Worm (Caenorhabditis elegans) whole organism, late embryonic: ENCODE data around the gene C53A5.16.

Experiments
- K09A11.1 ChIP-seq: sonication (generic microtip); optimal IDR thresholded peaks from 2 replicates; lab custom pipeline; 2017; ENCODE audit warnings: antibody characterized with exemption, mild to moderate bottlenecking, missing genetic modification characterization, missing compliant biosample characterization; ENCODE audit not compliant: insufficient read depth
- ceh-19 ChIP-seq: fragments of 200-800 bp; sonication (Bioruptor generic); optimal IDR thresholded peaks from 2 replicates; lab custom pipeline; 2018; ENCODE audit warnings: mild to moderate bottlenecking, missing genetic modification characterization, missing compliant biosample characterization
- ceh-9 ChIP-seq: sonication (generic microtip); optimal IDR thresholded peaks from 2 replicates; lab custom pipeline; 2016; ENCODE audit warnings: mild to moderate bottlenecking, missing genetic modification characterization, inconsistent platforms, missing compliant biosample characterization
- elt-2 ChIP-seq: sonication (generic microtip); optimal IDR thresholded peaks from 2 replicates; lab custom pipeline; 2016; ENCODE audit warnings: missing genetic modification reagents, missing genetic modification characterization, missing compliant biosample characterization
- nhr-11 ChIP-seq: fragments of 150-350 bp; optimal IDR thresholded peaks from 2 replicates; lab custom pipeline; 2014; ENCODE audit warnings: missing biosample characterization, missing genetic modification characterization
- pag-3 ChIP-seq: sonication (generic microtip); optimal IDR thresholded peaks from 2 replicates; lab custom pipeline; 2016; ENCODE audit warnings: missing compliant biosample characterization, missing genetic modification characterization, borderline replicate concordance
- unc-55 ChIP-seq: sonication (generic microtip); optimal IDR thresholded peaks from 2 replicates; lab custom pipeline; 2017; ENCODE audit warnings: missing biosample characterization, missing genetic modification reagents, missing genetic modification characterization

- TF ChIP-seq ceh-9 (tag; lab: Kevin White, UChicago): no peak
- TF ChIP-seq pag-3 (tag; lab: Kevin White, UChicago): no peak
- TF ChIP-seq unc-55: no peak
- no peak for TF ChIP-seq ceh-19 (GFP tag; lab: Kevin White, UChicago)
- TF ChIP-seq elt-2 (tag; lab: Kevin White, UChicago): no peak
- TF ChIP-seq K09A11.1 (tag; lab: Kevin White, UChicago): no peak
- TF ChIP-seq nhr-11 (tag; lab: Kevin White, UChicago): no peak
Measured at ce11 chrV:14508005-14508521, 14.4 kb downstream of the C53A5.16 start, which contains the start of gene R02D5.1.
